Fruit fly (Drosophila melanogaster) whole organism, prepupa: ENCODE measurements around the gene yellow-c.

Experiments
- Blimp-1 ChIP-seq: fragments of 200-800 bp; sonication (Bioruptor generic); optimal IDR thresholded peaks from 3 replicates; lab custom pipeline; 2017; ENCODE audit warnings: missing biosample characterization, missing genetic modification characterization, mild to moderate bottlenecking, moderate library complexity, missing genetic modification reagents
- CG10631 ChIP-seq: fragments of 200-800 bp; sonication (Bioruptor generic); optimal IDR thresholded peaks from 2 replicates; lab custom pipeline; 2016; ENCODE audit warnings: missing biosample characterization, missing genetic modification characterization
- CG10669 ChIP-seq: fragments of 200-800 bp; sonication (Bioruptor generic); optimal IDR thresholded peaks from 3 replicates; lab custom pipeline; 2018; ENCODE audit warnings: missing biosample characterization, mild to moderate bottlenecking, missing genetic modification characterization, moderate library complexity
- CG11294 ChIP-seq: fragments of 200-800 bp; sonication (Bioruptor generic); IDR thresholded peaks from 2 replicates; pipeline ENCODE4 v1.3.6; 2022; ENCODE audit warnings: missing biosample characterization, missing genetic modification characterization
- CG11902 ChIP-seq: fragments of 200-800 bp; sonication (Bioruptor generic); optimal IDR thresholded peaks from 3 replicates; lab custom pipeline; 2016; ENCODE audit warnings: missing biosample characterization, missing genetic modification characterization
- CG15336 ChIP-seq: fragments of 200-800 bp; sonication (Bioruptor generic); IDR thresholded peaks from 2 replicates; pipeline ENCODE4 v1.3.6; 2022; ENCODE audit warnings: missing biosample characterization, missing genetic modification characterization
- CG1621 ChIP-seq: fragments of 200-800 bp; sonication (Bioruptor generic); optimal IDR thresholded peaks from 3 replicates; lab custom pipeline; 2018; ENCODE audit warnings: missing biosample characterization, mild to moderate bottlenecking, missing genetic modification characterization
- CG16779 ChIP-seq: fragments of 200-800 bp; sonication (Bioruptor generic); optimal IDR thresholded peaks from 3 replicates; lab custom pipeline; 2017; ENCODE audit warnings: missing biosample characterization, mild to moderate bottlenecking, missing genetic modification characterization
- CG3032 ChIP-seq: fragments of 200-800 bp; optimal IDR thresholded peaks from 2 replicates; lab custom pipeline; 2019; ENCODE audit warnings: missing biosample characterization, mild to moderate bottlenecking, missing genetic modification characterization, moderate library complexity
- CG31627 ChIP-seq: fragments of 200-800 bp; sonication (Bioruptor generic); optimal IDR thresholded peaks from 3 replicates; lab custom pipeline; 2016; ENCODE audit warnings: missing biosample characterization, missing genetic modification characterization
- CG34406 ChIP-seq: fragments of 200-800 bp; sonication (Bioruptor generic); optimal IDR thresholded peaks from 3 replicates; lab custom pipeline; 2016; ENCODE audit warnings: missing biosample characterization, missing genetic modification characterization
- CG3919 ChIP-seq: fragments of 200-800 bp; sonication (Bioruptor generic); optimal IDR thresholded peaks from 3 replicates; lab custom pipeline; 2016; ENCODE audit warnings: missing biosample characterization, missing genetic modification characterization
- CG4318 ChIP-seq: fragments of 200-800 bp; sonication (Bioruptor generic); optimal IDR thresholded peaks from 3 replicates; lab custom pipeline; 2017; ENCODE audit warnings: missing biosample characterization, mild to moderate bottlenecking, missing genetic modification characterization
- CG6163 ChIP-seq: fragments of 200-800 bp; sonication (Bioruptor generic); IDR thresholded peaks from 3 replicates; pipeline ENCODE4 v1.3.6; 2022; ENCODE audit warnings: missing biosample characterization, missing genetic modification characterization
- CG6792 ChIP-seq: fragments of 200-800 bp; sonication (Bioruptor generic); optimal IDR thresholded peaks from 3 replicates; lab custom pipeline; 2016; ENCODE audit warnings: missing biosample characterization, missing genetic modification characterization
- CG6808 ChIP-seq: fragments of 200-800 bp; sonication (Bioruptor generic); optimal IDR thresholded peaks from 3 replicates; lab custom pipeline; 2017; ENCODE audit warnings: missing biosample characterization, missing genetic modification characterization, mild to moderate bottlenecking, moderate library complexity, missing genetic modification reagents
- CG6854 ChIP-seq: fragments of 200-800 bp; sonication (Bioruptor generic); optimal IDR thresholded peaks from 2 replicates; lab custom pipeline; 2017; ENCODE audit warnings: missing biosample characterization, mild to moderate bottlenecking, missing genetic modification characterization
- CG8119 ChIP-seq: fragments of 200-800 bp; sonication (Bioruptor generic); IDR thresholded peaks from 3 replicates; pipeline ENCODE4 v1.3.6; 2022; ENCODE audit warnings: missing biosample characterization, missing genetic modification characterization
- CG9139 ChIP-seq: fragments of 200-800 bp; sonication (Bioruptor generic); optimal IDR thresholded peaks from 3 replicates; lab custom pipeline; 2017; ENCODE audit warnings: missing biosample characterization, mild to moderate bottlenecking, missing genetic modification characterization
- Eip75B ChIP-seq: fragments of 200-800 bp; sonication (Bioruptor generic); optimal IDR thresholded peaks from 3 replicates; lab custom pipeline; 2016; ENCODE audit warnings: missing biosample characterization, missing genetic modification characterization
- Eip78C ChIP-seq: fragments of 200-800 bp; sonication (Bioruptor generic); peaks from one replicate; lab custom pipeline; 2016; ENCODE audit warnings: missing biosample characterization, missing genetic modification characterization
- Ets96B ChIP-seq: fragments of 200-800 bp; optimal IDR thresholded peaks from 2 replicates; lab custom pipeline; 2019; ENCODE audit warnings: missing biosample characterization, mild to moderate bottlenecking, missing genetic modification characterization, moderate library complexity
- Hr4 ChIP-seq: fragments of 200-800 bp; sonication (Bioruptor generic); optimal IDR thresholded peaks from 3 replicates; lab custom pipeline; 2016; ENCODE audit warnings: missing biosample characterization, missing genetic modification characterization
- Lpt ChIP-seq: fragments of 200-800 bp; sonication (Bioruptor generic); optimal IDR thresholded peaks from 3 replicates; lab custom pipeline; 2016; ENCODE audit warnings: missing biosample characterization, missing genetic modification characterization
- Smox ChIP-seq: fragments of 200-800 bp; sonication (Bioruptor generic); optimal IDR thresholded peaks from 3 replicates; lab custom pipeline; 2016; ENCODE audit warnings: missing biosample characterization, missing genetic modification characterization
- acj6 ChIP-seq: fragments of 200-800 bp; sonication (Bioruptor generic); optimal IDR thresholded peaks from 3 replicates; lab custom pipeline; 2016; ENCODE audit warnings: missing biosample characterization, missing genetic modification characterization
- cyc ChIP-seq: fragments of 200-800 bp; sonication (Bioruptor generic); optimal IDR thresholded peaks from 3 replicates; lab custom pipeline; 2016; ENCODE audit warnings: missing biosample characterization, missing genetic modification characterization
- dac ChIP-seq: fragments of 200-800 bp; sonication (Bioruptor generic); optimal IDR thresholded peaks from 2 replicates; lab custom pipeline; 2017; ENCODE audit warnings: missing biosample characterization, mild to moderate bottlenecking, missing genetic modification characterization
- esn ChIP-seq: fragments of 200-800 bp; sonication (Bioruptor generic); optimal IDR thresholded peaks from 2 replicates; lab custom pipeline; 2016; ENCODE audit warnings: missing biosample characterization, mild to moderate bottlenecking, missing genetic modification characterization, moderate library complexity
- fd59A ChIP-seq: fragments of 200-800 bp; sonication (Bioruptor generic); optimal IDR thresholded peaks from 2 replicates; lab custom pipeline; 2017; ENCODE audit warnings: missing biosample characterization, mild to moderate bottlenecking, missing genetic modification characterization, missing genetic modification reagents
- fkh ChIP-seq: fragments of 200-800 bp; sonication (Bioruptor generic); optimal IDR thresholded peaks from 3 replicates; lab custom pipeline; 2017; ENCODE audit warnings: missing biosample characterization, mild to moderate bottlenecking, missing genetic modification characterization, moderate library complexity
- lz ChIP-seq: fragments of 200-800 bp; sonication (Bioruptor generic); optimal IDR thresholded peaks from 3 replicates; lab custom pipeline; 2016; ENCODE audit warnings: missing biosample characterization, missing genetic modification characterization
- pdm3 ChIP-seq: fragments of 200-800 bp; sonication (Bioruptor generic); optimal IDR thresholded peaks from 3 replicates; lab custom pipeline; 2016; ENCODE audit warnings: missing biosample characterization, missing genetic modification characterization
- salr ChIP-seq, 2 experiments: fragments of 200-800 bp; sonication (Bioruptor generic); optimal IDR thresholded peaks; 3 replicates each; lab custom pipeline; 2016 to 2018; ENCODE audit warnings: missing biosample characterization in 2 of 2, missing genetic modification characterization in 2 of 2, mild to moderate bottlenecking in 1 of 2
- spab ChIP-seq: fragments of 200-800 bp; sonication (Bioruptor generic); optimal IDR thresholded peaks from 2 replicates; lab custom pipeline; 2017; ENCODE audit warnings: missing biosample characterization, mild to moderate bottlenecking, missing genetic modification characterization, missing genetic modification reagents
- ss ChIP-seq, 2 experiments: fragments of 200-800 bp; sonication (Bioruptor generic); optimal IDR thresholded peaks; 2 replicates in 1 of 2; 3 replicates in 1 of 2; lab custom pipeline; 2017 to 2018; ENCODE audit warnings: mild to moderate bottlenecking in 2 of 2, missing biosample characterization in 2 of 2, missing genetic modification characterization in 2 of 2, moderate library complexity in 1 of 2
- svp ChIP-seq: fragments of 200-800 bp; sonication (Bioruptor generic); peaks from one replicate; lab custom pipeline; 2016; ENCODE audit warnings: missing biosample characterization, missing genetic modification characterization
- vri ChIP-seq: fragments of 200-800 bp; sonication (Bioruptor generic); optimal IDR thresholded peaks from 3 replicates; lab custom pipeline; 2016; ENCODE audit warnings: missing biosample characterization, mild to moderate bottlenecking, missing genetic modification characterization

yellow-c gene

DNA sequence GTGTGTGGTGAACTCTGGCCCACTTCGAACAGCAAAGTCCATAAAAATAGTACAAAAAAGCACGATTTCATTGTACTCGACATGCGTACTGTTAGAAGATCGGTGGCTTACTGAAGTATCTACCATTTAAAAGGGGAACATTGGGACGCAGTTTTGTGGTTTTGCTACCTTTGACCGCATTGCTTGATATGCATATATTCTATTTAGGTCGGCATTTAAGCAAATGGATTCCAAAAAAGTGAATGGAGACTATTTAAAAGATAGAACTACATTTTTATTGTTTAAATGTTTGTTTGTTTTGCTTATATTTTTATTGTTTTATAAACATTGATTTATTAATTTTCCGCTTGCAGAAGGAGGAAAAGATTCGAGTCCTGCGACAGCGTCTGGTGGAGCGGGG is 3.5 kb upstream of the yellow-c start, which contains the start of gene CG31832:
Gene CG31832 (minus strand): TSS at position 101 of the 400 bp plus-strand sequence.
- no peak for TF ChIP-seq pdm3 (GFP tag; lab: Kevin White, UChicago)
- no peak for TF ChIP-seq CG6163 (GFP tag; lab: Robert Waterston, UW)
- TF ChIP-seq Hr4 (GFP tag; lab: Kevin White, UChicago): no peak
- TF ChIP-seq CG15336 (GFP tag; lab: Robert Waterston, UW): no peak
- TF ChIP-seq CG34406 (GFP tag; lab: Kevin White, UChicago): no peak
- no peak for TF ChIP-seq CG16779 (tag; lab: Kevin White, UChicago)
- no peak for TF ChIP-seq CG10631
- TF ChIP-seq lz (GFP tag; lab: Kevin White, UChicago): no peak
- TF ChIP-seq Ets96B (tag; lab: Kevin White, UChicago): no peak
- TF ChIP-seq CG9139 (GFP tag; lab: Kevin White, UChicago): no peak
- TF ChIP-seq CG6808: no peak
- TF ChIP-seq salr (GFP tag; optimal IDR thresholded peaks at IDR 0.05; lab: Kevin White, UChicago): no peak
- TF ChIP-seq CG10669 (GFP tag; lab: Kevin White, UChicago): no peak
- no peak for TF ChIP-seq Blimp-1 (GFP tag; lab: Kevin White, UChicago)
- TF ChIP-seq Lpt: no peak
- no peak for TF ChIP-seq acj6 (GFP tag; lab: Kevin White, UChicago)
- no peak for TF ChIP-seq dac (GFP tag; lab: Kevin White, UChicago)

DNA sequence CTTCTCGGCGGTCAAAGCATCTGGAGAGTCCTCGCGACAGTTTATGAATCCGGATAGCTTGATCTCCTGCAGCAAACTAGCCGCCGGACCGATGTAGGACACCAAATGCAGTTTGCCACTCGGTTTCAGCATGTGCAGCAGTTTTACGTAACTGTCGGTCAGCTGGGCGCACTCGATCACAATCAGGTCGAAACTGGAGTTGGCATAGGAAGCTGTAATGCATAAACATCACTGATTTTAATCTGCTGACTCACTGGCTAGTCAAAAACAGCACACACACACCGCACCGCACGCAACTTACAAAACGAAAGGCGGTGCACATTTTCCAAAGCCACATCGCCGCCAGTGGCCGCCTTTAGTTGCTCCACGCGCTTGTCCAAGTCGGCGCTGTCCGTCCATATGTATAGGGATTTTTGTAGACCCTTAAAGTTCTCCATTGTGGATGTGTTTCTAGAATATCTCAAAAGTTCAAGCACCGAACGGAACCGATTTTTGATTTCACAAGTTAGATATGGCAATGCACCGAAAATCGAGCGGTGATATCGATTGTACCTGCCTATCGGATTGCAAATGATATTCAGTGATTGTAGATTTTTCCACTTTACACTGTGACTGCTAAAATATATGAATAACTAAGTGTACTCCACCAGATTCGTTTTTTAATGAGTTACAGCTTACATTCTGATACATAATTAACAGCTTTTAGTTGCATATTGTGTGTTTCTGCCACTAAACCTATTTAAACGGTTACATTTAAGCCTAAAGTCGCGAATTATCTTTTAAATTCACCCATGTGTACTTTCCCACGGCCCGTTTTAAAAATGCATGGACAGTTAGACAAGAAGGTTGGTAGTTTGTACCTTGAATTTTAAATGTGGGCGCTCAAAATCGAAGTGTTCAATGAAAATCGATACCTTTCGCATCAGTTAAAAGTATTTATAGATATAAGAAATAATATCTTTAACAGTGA is 3.4 kb downstream of the yellow-c start, which contains the start of gene CIAPIN1:
Gene CIAPIN1 (minus strand): TSS at position 523 of the 970 bp plus-strand sequence.
- TF ChIP-seq Eip75B (no peak), esn (no peak), acj6 (GFP tag; lab: Kevin White, UChicago) (no peak), CG4318 (GFP tag; lab: Kevin White, UChicago) (no peak), Blimp-1 (GFP tag; lab: Kevin White, UChicago) (no peak), Eip78C (GFP tag; lab: Kevin White, UChicago) (peak; percentile 8)

DNA sequence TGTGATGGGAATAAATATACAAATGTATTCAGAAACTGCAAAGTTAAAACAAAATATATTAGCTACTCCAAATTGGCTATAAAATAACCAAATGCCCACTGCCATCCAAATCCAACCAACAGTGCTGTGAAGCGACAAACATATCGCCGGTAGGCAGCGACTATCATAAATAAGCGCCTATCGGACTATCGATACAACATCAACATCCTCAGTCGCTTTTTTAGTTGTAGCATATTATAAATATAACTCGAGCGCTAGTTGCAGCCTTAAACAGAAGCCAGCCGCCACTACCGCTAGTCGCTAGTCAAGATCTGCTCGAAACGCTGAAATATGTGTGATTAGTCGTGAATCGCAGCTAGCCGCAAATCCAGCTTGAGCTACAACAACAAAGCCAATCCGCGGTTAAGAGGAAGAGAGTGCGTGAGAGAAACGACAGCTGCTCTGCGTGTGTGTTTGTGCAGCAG is 4.1 kb downstream of the yellow-c start:
- TF ChIP-seq CG3032 (tag; lab: Kevin White, UChicago) (peak; percentile 28), cyc (GFP tag; lab: Kevin White, UChicago) (peak; percentile 43), lz (GFP tag; lab: Kevin White, UChicago) (peak; percentile 43), CG6792 (no peak), CG6163 (GFP tag; lab: Robert Waterston, UW) (peak; percentile 44; the same call in 1 of the 3 replicates), esn (peak; percentile 23), CG31627 (GFP tag; lab: Kevin White, UChicago) (peak; percentile 16), dac (GFP tag; lab: Kevin White, UChicago) (no peak), CG6854 (GFP tag; lab: Kevin White, UChicago) (peak; percentile 55)

DNA sequence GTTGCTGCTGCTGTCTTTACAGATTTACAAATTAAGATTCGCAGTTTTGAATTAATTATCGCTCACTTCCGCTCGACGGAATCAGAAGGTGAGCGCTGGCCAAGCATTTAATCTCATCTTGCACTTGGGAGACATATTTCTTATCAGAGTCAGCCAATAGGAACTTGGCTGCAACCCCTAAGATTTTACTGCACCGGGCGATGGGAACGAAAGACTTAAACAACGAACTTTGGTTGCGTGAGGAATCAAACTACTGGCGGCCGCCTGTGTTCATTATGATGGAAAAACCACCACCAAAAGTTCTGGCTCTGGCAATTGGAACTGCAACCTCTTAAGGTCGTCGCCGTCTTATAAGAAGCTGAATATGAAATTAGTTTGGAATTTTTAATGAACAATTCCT is 8.5 kb downstream of the yellow-c start:
- TF ChIP-seq svp (GFP tag; lab: Kevin White, UChicago) (no peak), spab (GFP tag; lab: Kevin White, UChicago) (no peak), CG10631 (no peak), CG4318 (GFP tag; lab: Kevin White, UChicago) (no peak), fkh (GFP tag; lab: Kevin White, UChicago) (no peak), CG9139 (GFP tag; lab: Kevin White, UChicago) (no peak), CG1621 (tag; lab: Kevin White, UChicago) (no peak), CG11294 (no peak), fd59A (GFP tag; lab: Kevin White, UChicago) (no peak), cyc (GFP tag; lab: Kevin White, UChicago) (no peak), dac (GFP tag; lab: Kevin White, UChicago) (no peak), vri (GFP tag; lab: Kevin White, UChicago) (no peak), ss (GFP tag; optimal IDR thresholded peaks at IDR 0.05; lab: Kevin White, UChicago) (no peak), CG6163 (GFP tag; lab: Robert Waterston, UW) (no peak), CG8119 (no peak), CG11902 (GFP tag; lab: Kevin White, UChicago) (no peak), lz (GFP tag; lab: Kevin White, UChicago) (no peak), CG3919 (no peak), CG10669 (GFP tag; lab: Kevin White, UChicago) (no peak), Smox (GFP tag; lab: Kevin White, UChicago) (no peak)
